Fruit fly (Drosophila melanogaster) whole organism, embryonic: ENCODE measurements around the gene CG5390.

Experiments
- Ada2b ChIP-seq: fragments of 200-800 bp; sonication (Bioruptor generic); IDR thresholded peaks from 2 replicates; pipeline ENCODE4 v1.3.6; 2022; ENCODE audit warnings: missing biosample characterization, missing genetic modification characterization
- Atf6 ChIP-seq: fragments of 200-800 bp; sonication (Bioruptor generic); IDR thresholded peaks from 2 replicates; pipeline ENCODE4 v1.3.6; 2022; ENCODE audit warnings: missing biosample characterization, missing genetic modification characterization
- Bteb2 ChIP-seq: fragments of 200-800 bp; sonication (Bioruptor generic); optimal IDR thresholded peaks from 2 replicates; lab custom pipeline; 2016; ENCODE audit warnings: missing biosample characterization, missing genetic modification characterization
- CG10431 ChIP-seq: fragments of 200-800 bp; sonication (Bioruptor generic); optimal IDR thresholded peaks from 3 replicates; lab custom pipeline; 2018; ENCODE audit warnings: missing biosample characterization, mild to moderate bottlenecking, missing genetic modification characterization
- CG11723 ChIP-seq: fragments of 200-800 bp; sonication (Bioruptor generic); optimal IDR thresholded peaks from 2 replicates; lab custom pipeline; 2017; ENCODE audit warnings: missing biosample characterization, mild to moderate bottlenecking, missing genetic modification characterization
- CG12744 ChIP-seq: fragments of 200-800 bp; sonication (Bioruptor generic); optimal IDR thresholded peaks from 2 replicates; lab custom pipeline; 2016; ENCODE audit warnings: missing biosample characterization, missing genetic modification characterization
- CG13894 ChIP-seq: fragments of 200-800 bp; sonication (Bioruptor generic); optimal IDR thresholded peaks from 3 replicates; lab custom pipeline; 2018; ENCODE audit warnings: missing biosample characterization, mild to moderate bottlenecking, missing genetic modification characterization, moderate library complexity
- CG33213 ChIP-seq: fragments of 200-800 bp; sonication (Bioruptor generic); optimal IDR thresholded peaks from 3 replicates; lab custom pipeline; 2016; ENCODE audit warnings: missing biosample characterization, missing genetic modification characterization
- CG34422 ChIP-seq: fragments of 200-800 bp; sonication (Bioruptor generic); IDR thresholded peaks from 3 replicates; pipeline ENCODE4 v1.3.6; 2022; ENCODE audit warnings: missing biosample characterization, missing genetic modification characterization
- CG4360 ChIP-seq: fragments of 200-800 bp; sonication (Bioruptor generic); IDR thresholded peaks from 2 replicates; pipeline ENCODE4 v1.3.6; 2022; ENCODE audit warnings: missing biosample characterization, missing genetic modification characterization
- CG4617 ChIP-seq: fragments of 200-800 bp; sonication (Bioruptor generic); optimal IDR thresholded peaks from 3 replicates; lab custom pipeline; 2016; ENCODE audit warnings: missing biosample characterization, missing genetic modification characterization, borderline replicate concordance
- CG7786 ChIP-seq: fragments of 200-800 bp; sonication (Bioruptor generic); optimal IDR thresholded peaks from 2 replicates; lab custom pipeline; 2016; ENCODE audit warnings: missing biosample characterization, missing genetic modification characterization
- CG7839 ChIP-seq: fragments of 200-800 bp; sonication (Bioruptor generic); optimal IDR thresholded peaks from 3 replicates; lab custom pipeline; 2018; ENCODE audit warnings: missing biosample characterization, mild to moderate bottlenecking, missing genetic modification characterization, moderate library complexity
- CG8281 ChIP-seq: fragments of 200-800 bp; sonication (Bioruptor generic); optimal IDR thresholded peaks from 2 replicates; lab custom pipeline; 2018; ENCODE audit warnings: missing biosample characterization, mild to moderate bottlenecking, missing genetic modification characterization, moderate library complexity
- CHES-1-like ChIP-seq: fragments of 200-800 bp; sonication (Bioruptor generic); optimal IDR thresholded peaks from 2 replicates; lab custom pipeline; 2016; ENCODE audit warnings: missing biosample characterization, missing genetic modification characterization
- D ChIP-seq, 2 experiments: fragments of 200-800 bp in 1 of 2; fragments of >200 bp in 1 of 2; sonication (Bioruptor generic) in 1 of 2; optimal IDR thresholded peaks; 2 replicates in 1 of 2; 3 replicates in 1 of 2; lab custom pipeline; 2017; ENCODE audit warnings: mild to moderate bottlenecking in 1 of 2, missing biosample characterization in 1 of 2, missing genetic modification characterization in 1 of 2, missing genetic modification reagents in 1 of 2
- Deaf1 ChIP-seq: fragments of 200-800 bp; optimal IDR thresholded peaks from 3 replicates; lab custom pipeline; 2019; ENCODE audit warnings: missing biosample characterization, mild to moderate bottlenecking, missing genetic modification characterization, moderate library complexity
- Dek ChIP-seq: fragments of 200-800 bp; sonication (Bioruptor generic); optimal IDR thresholded peaks from 3 replicates; lab custom pipeline; 2019; ENCODE audit warnings: missing biosample characterization, mild to moderate bottlenecking, missing genetic modification characterization, moderate library complexity
- Dfd ChIP-seq, 2 experiments: fragments of >200 bp; optimal IDR thresholded peaks; 2 replicates each; lab custom pipeline; 2017; ENCODE audit warnings: missing biosample characterization in 2 of 2, missing genetic modification characterization in 2 of 2
- Dref ChIP-seq: fragments of 200-800 bp; sonication (Bioruptor generic); IDR thresholded peaks from 2 replicates; pipeline ENCODE4 v1.3.6; 2022; ENCODE audit warnings: missing biosample characterization, missing genetic modification characterization
- Ets65A ChIP-seq: fragments of 200-800 bp; sonication (Bioruptor generic); peaks from one replicate; lab custom pipeline; 2016; ENCODE audit warnings: missing biosample characterization, missing genetic modification characterization
- GATAe ChIP-seq: fragments of 200-800 bp; sonication (Bioruptor generic); conservative IDR thresholded peaks from 2 replicates; pipeline ENCODE4 v1.3.6; 2022; ENCODE audit warnings: missing biosample characterization, missing genetic modification characterization
- HLH54F ChIP-seq: fragments of 200-800 bp; sonication (Bioruptor generic); optimal IDR thresholded peaks from 3 replicates; lab custom pipeline; 2016; ENCODE audit warnings: missing biosample characterization, missing genetic modification characterization
- HmgD ChIP-seq: fragments of 200-800 bp; sonication (Bioruptor generic); optimal IDR thresholded peaks from 3 replicates; lab custom pipeline; 2016; ENCODE audit warnings: missing biosample characterization, missing genetic modification characterization
- Hsf ChIP-seq: fragments of 200-800 bp; sonication (Bioruptor generic); optimal IDR thresholded peaks from 3 replicates; lab custom pipeline; 2016; ENCODE audit warnings: missing biosample characterization, missing genetic modification characterization
- Mad ChIP-seq: fragments of 200-800 bp; sonication (Bioruptor generic); optimal IDR thresholded peaks from 2 replicates; lab custom pipeline; 2016; ENCODE audit warnings: missing biosample characterization, missing genetic modification characterization
- NC2α ChIP-seq: fragments of 200-800 bp; sonication (Bioruptor generic); optimal IDR thresholded peaks from 2 replicates; lab custom pipeline; 2016; ENCODE audit warnings: missing biosample characterization, missing genetic modification characterization
- NK7.1 ChIP-seq: fragments of 200-800 bp; sonication (Bioruptor generic); optimal IDR thresholded peaks from 3 replicates; lab custom pipeline; 2016; ENCODE audit warnings: missing biosample characterization, missing genetic modification characterization
- Rfx ChIP-seq: fragments of 200-800 bp; sonication (Bioruptor generic); IDR thresholded peaks from 2 replicates; pipeline ENCODE4 v1.3.6; 2022; ENCODE audit warnings: missing biosample characterization, missing genetic modification characterization
- Sry-δ ChIP-seq: fragments of 200-800 bp; sonication (Bioruptor generic); optimal IDR thresholded peaks from 2 replicates; lab custom pipeline; 2016; ENCODE audit warnings: missing biosample characterization, missing genetic modification characterization
- Usf ChIP-seq: fragments of 200-800 bp; sonication (Bioruptor generic); optimal IDR thresholded peaks from 2 replicates; lab custom pipeline; 2017; ENCODE audit warnings: missing genotype, missing biosample characterization, missing genetic modification characterization
- ap ChIP-seq: fragments of 200-800 bp; sonication (Bioruptor generic); IDR thresholded peaks from 2 replicates; pipeline ENCODE4 v1.3.6; 2022; ENCODE audit warnings: missing biosample characterization, missing genetic modification characterization
- ato ChIP-seq: fragments of 200-800 bp; sonication (Bioruptor generic); IDR thresholded peaks from 2 replicates; pipeline ENCODE4 v1.3.6; 2022; ENCODE audit warnings: missing biosample characterization, missing genetic modification characterization; ENCODE audit not compliant: partially characterized antibody
- az2 ChIP-seq: fragments of 200-800 bp; sonication (Bioruptor generic); optimal IDR thresholded peaks from 3 replicates; lab custom pipeline; 2016; ENCODE audit warnings: missing biosample characterization, missing genetic modification characterization
- bcd ChIP-seq: fragments of 200-800 bp; sonication (Bioruptor generic); optimal IDR thresholded peaks from 2 replicates; lab custom pipeline; 2017; ENCODE audit warnings: missing biosample characterization, mild to moderate bottlenecking, missing genetic modification characterization
- crc ChIP-seq: fragments of 200-800 bp; sonication (Bioruptor generic); optimal IDR thresholded peaks from 2 replicates; lab custom pipeline; 2016; ENCODE audit warnings: missing biosample characterization, missing genetic modification characterization
- dan ChIP-seq: fragments of 200-800 bp; sonication (Bioruptor generic); IDR thresholded peaks from 2 replicates; pipeline ENCODE4 v1.3.6; 2022; ENCODE audit warnings: missing biosample characterization, missing genetic modification characterization
- dpn ChIP-seq, 2 experiments: fragments of 200-800 bp; sonication (Bioruptor generic); optimal IDR thresholded peaks; 3 replicates each; lab custom pipeline; 2016; ENCODE audit warnings: missing biosample characterization in 2 of 2, missing genetic modification characterization in 2 of 2
- grau ChIP-seq: fragments of 200-800 bp; optimal IDR thresholded peaks from 3 replicates; lab custom pipeline; 2019; ENCODE audit warnings: missing biosample characterization, mild to moderate bottlenecking, missing genetic modification characterization, moderate library complexity
- grn ChIP-seq: fragments of 200-800 bp; sonication (Bioruptor generic); optimal IDR thresholded peaks from 3 replicates; lab custom pipeline; 2017; ENCODE audit warnings: missing biosample characterization, missing genetic modification characterization
- ham ChIP-seq: fragments of 200-800 bp; sonication (Bioruptor generic); IDR thresholded peaks from 2 replicates; pipeline ENCODE4 v1.3.6; 2022; ENCODE audit warnings: missing biosample characterization, missing genetic modification characterization
- hth ChIP-seq: fragments of >200 bp; optimal IDR thresholded peaks from 2 replicates; lab custom pipeline; 2017; ENCODE audit warnings: inconsistent platforms
- inv ChIP-seq: fragments of 200-800 bp; sonication (Bioruptor generic); IDR thresholded peaks from 2 replicates; pipeline ENCODE4 v1.3.6; 2022; ENCODE audit warnings: missing biosample characterization, missing genetic modification characterization; ENCODE audit not compliant: partially characterized antibody
- knrl ChIP-seq: fragments of 200-800 bp; sonication (Bioruptor generic); IDR thresholded peaks from 3 replicates; pipeline ENCODE4 v1.3.6; 2022; ENCODE audit warnings: missing biosample characterization, missing genetic modification characterization; ENCODE audit not compliant: partially characterized antibody
- lmd ChIP-seq: fragments of 200-800 bp; sonication (Bioruptor generic); IDR thresholded peaks from 2 replicates; pipeline ENCODE4 v1.3.6; 2022; ENCODE audit warnings: missing biosample characterization, missing genetic modification characterization
- lola ChIP-seq, 3 experiments: fragments of >200 bp in 2 of 3; fragments of 200-800 bp in 1 of 3; sonication (Bioruptor generic) in 1 of 3; optimal IDR thresholded peaks; 2 replicates each; lab custom pipeline; 2017 to 2019; ENCODE audit warnings: missing biosample characterization in 3 of 3, missing genetic modification characterization in 3 of 3, mild to moderate bottlenecking in 1 of 3, moderate library complexity in 1 of 3
- run ChIP-seq: fragments of 200-800 bp; sonication (Bioruptor generic); optimal IDR thresholded peaks from 3 replicates; lab custom pipeline; 2018; ENCODE audit warnings: missing biosample characterization, mild to moderate bottlenecking, missing genetic modification characterization
- sd ChIP-seq: fragments of 200-800 bp; sonication (Bioruptor generic); optimal IDR thresholded peaks from 3 replicates; lab custom pipeline; 2018; ENCODE audit warnings: missing biosample characterization, mild to moderate bottlenecking, missing genetic modification characterization, moderate library complexity
- sna ChIP-seq: fragments of 200-800 bp; sonication (Bioruptor generic); IDR thresholded peaks from 2 replicates; pipeline ENCODE4 v1.3.6; 2022; ENCODE audit warnings: missing biosample characterization, missing genetic modification characterization; ENCODE audit not compliant: partially characterized antibody
- tio ChIP-seq: fragments of 200-800 bp; sonication (Bioruptor generic); optimal IDR thresholded peaks from 2 replicates; lab custom pipeline; 2017; ENCODE audit warnings: missing biosample characterization, missing genetic modification characterization, inconsistent platforms
- zfh2 ChIP-seq: fragments of 200-800 bp; sonication (Bioruptor generic); optimal IDR thresholded peaks from 2 replicates; lab custom pipeline; 2016; ENCODE audit warnings: missing biosample characterization, missing genetic modification characterization

Gene CG5390

dm6 chr2L:10334854-10335277 is 28.5 kb upstream of the CG5390 start (continued):
- TF ChIP-seq dan (GFP tag; lab: Robert Waterston, UW) (no peak), CG33213 (GFP tag; lab: Kevin White, UChicago) (peak; percentile 61), Ada2b (GFP tag; lab: Robert Waterston, UW) (no peak), ham (GFP tag; lab: Robert Waterston, UW) (no peak), sna (GFP tag; lab: Robert Waterston, UW) (peak; percentile 63), Atf6 (GFP tag; lab: Robert Waterston, UW) (0 out of 2 replicates have a peak, but pooled peaks have one; percentile 62), zfh2 (GFP tag; lab: Kevin White, UChicago) (peak; percentile 47), run (tag; lab: Kevin White, UChicago) (no peak), Mad (GFP tag; lab: Kevin White, UChicago) (no peak), ato (peak; percentile 13; the same call in 1 of the 2 replicates), HLH54F (GFP tag; lab: Kevin White, UChicago) (peak; percentile 25), Ets65A (GFP tag; lab: Kevin White, UChicago) (no peak), CG7786 (GFP tag; lab: Kevin White, UChicago) (peak; percentile 30), Dek (tag; lab: Kevin White, UChicago) (peak; percentile 60), GATAe (peak; percentile 93), Usf (GFP tag; lab: Kevin White, UChicago) (no peak), az2 (GFP tag; lab: Kevin White, UChicago) (no peak), Deaf1 (tag; lab: Kevin White, UChicago) (peak; percentile 40), ap (GFP tag; lab: Robert Waterston, UW) (no peak), Hsf (GFP tag; lab: Kevin White, UChicago) (peak; percentile 44), tio (GFP tag; lab: Kevin White, UChicago) (no peak), CHES-1-like (peak; percentile 73), CG34422 (peak; percentile 54; the same call in 2 of the 3 replicates), lola (GFP tag; optimal IDR thresholded peaks at IDR 0.05; lab: Kevin White, UChicago) (peak in 2 of 3 experiments; percentile 45 to 82), dpn (GFP tag; optimal IDR thresholded peaks at IDR 0.05; lab: Kevin White, UChicago) (peak; percentile 44 to 62), CG7839 (tag; lab: Kevin White, UChicago) (peak; percentile 14), grau (tag; lab: Kevin White, UChicago) (peak; percentile 62), bcd (GFP tag; lab: Kevin White, UChicago) (no peak), CG4360 (GFP tag; lab: Robert Waterston, UW) (no peak), CG8281 (tag; lab: Kevin White, UChicago) (peak; percentile 23), CG10431 (GFP tag; lab: Kevin White, UChicago) (peak; percentile 74), CG13894 (tag; lab: Kevin White, UChicago) (peak; percentile 93), hth (lab: Kevin White, UChicago) (no peak), Sry-δ (GFP tag; lab: Kevin White, UChicago) (peak; percentile 54), Dfd (GFP tag; optimal IDR thresholded peaks at IDR 0.05; lab: Kevin White, UChicago) (no peak), sd (peak; percentile 93), grn (GFP tag; lab: Kevin White, UChicago) (peak; percentile 83), CG12744 (GFP tag; lab: Kevin White, UChicago) (no peak), NC2α (GFP tag; lab: Kevin White, UChicago) (no peak), lmd (GFP tag; lab: Robert Waterston, UW) (no peak), CG4617 (GFP tag; lab: Kevin White, UChicago) (peak; percentile 31), Dref (peak; percentile 45), Rfx (GFP tag; lab: Robert Waterston, UW) (peak; percentile 75), knrl (GFP tag; lab: Robert Waterston, UW) (peak; percentile 12; the same call in 1 of the 3 replicates), D (optimal IDR thresholded peaks at IDR 0.05; lab: Kevin White, UChicago) (peak; percentile 92), D (GFP tag; optimal IDR thresholded peaks at IDR 0.05; lab: Kevin White, UChicago) (peak; percentile 31), NK7.1 (peak; percentile 34), HmgD (GFP tag; lab: Kevin White, UChicago) (peak; percentile 11), Bteb2 (GFP tag; lab: Kevin White, UChicago) (peak; percentile 36), inv (no peak), crc (GFP tag; lab: Kevin White, UChicago) (no peak), CG11723 (peak; percentile 75)
